Worm (Caenorhabditis elegans): ENCODE results near the gene clp-6.

Gene clp-6

ce11 chrIV:1443997-1444678 lies 9.3 kb upstream of the clp-6 start:
- TF ChIP-seq sox-2 (GFP tag; IDR thresholded peaks at IDR 0.05) (no peak), ref-2 (tag; optimal IDR thresholded peaks at IDR 0.05) (no peak), lim-6 (tag; optimal IDR thresholded peaks at IDR 0.05) (no peak), F13H6.1 (tag; optimal IDR thresholded peaks at IDR 0.05) (no peak), ceh-14 (tag; optimal IDR thresholded peaks at IDR 0.05) (no peak), pag-3 (tag; optimal IDR thresholded peaks at IDR 0.05; ENCODE audit: borderline replicate concordance) (no peak), unc-86 (tag; optimal IDR thresholded peaks at IDR 0.05) (no peak), che-1 (tag; optimal IDR thresholded peaks at IDR 0.05) (no peak), npax-4 (tag; optimal IDR thresholded peaks at IDR 0.05) (no peak), ahr-1 (tag; optimal IDR thresholded peaks at IDR 0.05) (no peak), madf-2 (tag; optimal IDR thresholded peaks at IDR 0.05) (no peak)

ce11 chrIV:1443514-1443913 lies 8.7 kb upstream of the clp-6 start:
- TF ChIP-seq lim-6 (tag; optimal IDR thresholded peaks at IDR 0.05): no peak
- peak; percentile 81 for TF ChIP-seq ceh-48 (tag; optimal IDR thresholded peaks at IDR 0.05)

- TF ChIP-seq fax-1 (tag; optimal IDR thresholded peaks at IDR 0.05): no peak
- peak; percentile 39 for TF ChIP-seq ceh-48 (tag; optimal IDR thresholded peaks at IDR 0.05)
Observed at ce11 chrIV:1437625-1438024, 2.8 kb upstream of the clp-6 start.

- no peak for TF ChIP-seq zip-5 (tag; optimal IDR thresholded peaks at IDR 0.05)
- TF ChIP-seq ceh-48 (tag; optimal IDR thresholded peaks at IDR 0.05): peak; percentile 90
Observed at ce11 chrIV:1435159-1435558, 320 bp upstream of the clp-6 start.

- TF ChIP-seq F13H6.1 (tag; optimal IDR thresholded peaks at IDR 0.05) (no peak), pat-9 (tag; optimal IDR thresholded peaks at IDR 0.05) (no peak), nhr-11 (tag; optimal IDR thresholded peaks at IDR 0.05) (no peak)
Observed at ce11 chrIV:1433978-1434377, 861 bp downstream of the clp-6 start.

ce11 chrIV:1430261-1430660 lies 4.6 kb downstream of the clp-6 start, which contains the start of gene Y77E11A.23:
Y77E11A.23 (minus strand) TSS chrIV:1430367.
- TF ChIP-seq tbx-2 (tag; optimal IDR thresholded peaks at IDR 0.05): no peak
- TF ChIP-seq eyg-1 (tag; optimal IDR thresholded peaks at IDR 0.05): no peak

ce11 chrIV:1427283-1427682 lies 7.6 kb downstream of the clp-6 start, which contains the start of gene clec-171:
clec-171 (minus strand) TSS chrIV:1427383.
- TF ChIP-seq lim-6 (tag; optimal IDR thresholded peaks at IDR 0.05) (no peak), tbx-2 (tag; optimal IDR thresholded peaks at IDR 0.05) (no peak), gmeb-2 (tag; optimal IDR thresholded peaks at IDR 0.05) (no peak), C08G9.2 (tag; optimal IDR thresholded peaks at IDR 0.05) (no peak), K02D7.2 (tag; optimal IDR thresholded peaks at IDR 0.05) (no peak), dmd-4 (tag; optimal IDR thresholded peaks at IDR 0.05; ENCODE audit: borderline replicate concordance) (no peak), ceh-34 (tag; optimal IDR thresholded peaks at IDR 0.05) (no peak), fax-1 (tag; optimal IDR thresholded peaks at IDR 0.05) (no peak), pha-4 (tag; optimal IDR thresholded peaks at IDR 0.05) (no peak), unc-55 (GFP tag; optimal IDR thresholded peaks at IDR 0.05) (no peak), unc-42 (tag; optimal IDR thresholded peaks at IDR 0.05) (no peak), Y22D7AL.16 (tag; optimal IDR thresholded peaks at IDR 0.05) (no peak), fkh-6 (tag; optimal IDR thresholded peaks at IDR 0.05) (no peak), che-1 (tag; optimal IDR thresholded peaks at IDR 0.05) (no peak), nhr-232 (tag; optimal IDR thresholded peaks at IDR 0.05) (no peak), ceh-2 (tag; optimal IDR thresholded peaks at IDR 0.05) (no peak), F13H6.1 (tag; optimal IDR thresholded peaks at IDR 0.05) (no peak), ceh-9 (tag; optimal IDR thresholded peaks at IDR 0.05) (no peak), ref-2 (tag; optimal IDR thresholded peaks at IDR 0.05) (no peak), fkh-10 (GFP tag; optimal IDR thresholded peaks at IDR 0.05) (no peak)
